Worm (Caenorhabditis elegans): ENCODE measurements around the gene F43H9.3.

DNA sequence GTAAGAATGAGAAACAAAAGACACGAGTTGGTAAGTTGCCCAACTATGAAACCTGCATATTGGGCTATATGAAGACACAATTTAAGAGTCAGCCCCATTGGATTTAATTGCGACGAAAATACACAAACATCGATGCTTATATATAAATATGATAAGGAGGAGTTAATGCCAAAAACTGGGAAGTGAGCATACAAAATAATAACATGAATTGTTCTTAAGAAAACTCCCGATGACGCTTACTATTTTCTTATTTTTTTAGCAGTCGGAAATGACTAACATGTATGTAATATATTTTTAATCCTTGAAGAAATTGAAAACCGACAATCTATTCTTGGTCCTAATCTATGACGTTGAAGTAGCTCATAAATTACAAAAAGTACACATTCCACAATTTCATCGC lies 47.3 kb upstream of the F43H9.3 start, which contains the start of gene str-144:
- TF ChIP-seq lin-13 (GFP tag; optimal IDR thresholded peaks at IDR 0.05), result no peak
- no peak for TF ChIP-seq lsy-2 (tag; optimal IDR thresholded peaks at IDR 0.05)
- no peak for TF ChIP-seq unc-62 (GFP tag; optimal IDR thresholded peaks at IDR 0.05 in 1 of 2)
- TF ChIP-seq unc-62 (tag; optimal IDR thresholded peaks at IDR 0.05), result no peak
- no peak for TF ChIP-seq lin-39 (tag; optimal IDR thresholded peaks at IDR 0.05)
- TF ChIP-seq attf-4 (tag; optimal IDR thresholded peaks at IDR 0.05), result no peak
- TF ChIP-seq saeg-2 (GFP tag; IDR thresholded peaks at IDR 0.05), result no peak
- TF ChIP-seq ceh-62 (tag; optimal IDR thresholded peaks at IDR 0.05), result no peak

All from whole organism, L4 larva.